Worm (Caenorhabditis elegans): ENCODE data around the gene T24D8.6.
A peak's percentile ranks its signal among the peaks of the same experiment; 100 is the strongest.

DNA sequence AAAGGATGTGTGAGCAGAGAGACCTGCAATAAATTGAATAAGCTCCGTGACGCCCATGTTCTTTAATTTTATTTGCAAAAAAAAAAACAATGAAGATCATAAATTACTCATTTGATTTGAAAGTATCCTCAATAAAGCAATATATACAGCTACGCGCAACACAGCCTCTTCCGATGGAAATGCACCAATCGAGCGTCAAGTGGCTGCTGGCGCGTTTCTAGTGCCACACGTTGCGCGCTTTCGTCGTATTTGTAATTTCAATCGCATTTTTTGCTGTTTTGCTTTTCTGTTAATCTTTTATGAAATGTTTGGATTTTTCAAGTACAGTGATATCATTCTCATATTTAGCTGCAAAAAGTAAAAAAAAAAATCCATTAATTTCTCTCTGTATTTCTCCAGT, 16.4 kb upstream of the T24D8.6 start:
- TF ChIP-seq unc-62 (GFP tag; optimal IDR thresholded peaks at IDR 0.05) (no peak), nhr-23 (tag; optimal IDR thresholded peaks at IDR 0.05) (no peak), unc-55 (GFP tag; optimal IDR thresholded peaks at IDR 0.05) (peak; percentile 71), mdl-1 (tag; optimal IDR thresholded peaks at IDR 0.05) (no peak), snpc-4 (tag; optimal IDR thresholded peaks at IDR 0.05) (no peak), lin-39 (tag; optimal IDR thresholded peaks at IDR 0.05) (no peak), skn-1 (tag; optimal IDR thresholded peaks at IDR 0.05) (no peak), ama-1 (optimal IDR thresholded peaks at IDR 0.05) (no peak), nhr-12 (tag; optimal IDR thresholded peaks at IDR 0.05) (no peak)
